Fruit fly (Drosophila melanogaster): ENCODE data around the gene CG1113.

The CG1113 gene

DNA sequence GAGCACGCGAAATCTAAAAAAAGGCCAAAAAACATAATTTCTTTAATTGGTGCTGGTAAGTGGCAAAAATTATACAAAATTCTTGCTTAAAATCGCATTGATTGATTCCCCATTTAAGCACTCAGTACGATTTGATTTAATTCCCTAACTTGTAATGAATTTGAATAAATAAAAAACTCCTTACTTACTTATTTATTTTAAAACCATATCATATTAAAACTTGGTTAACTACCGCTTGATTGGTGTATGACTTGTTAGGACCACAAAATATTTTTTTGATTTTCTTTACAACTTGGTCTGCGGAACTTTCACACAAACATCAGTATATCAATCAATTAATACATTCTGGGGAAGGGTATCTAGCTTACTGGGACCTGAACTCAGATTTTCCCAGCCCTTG is at the start of gene CG1113:
TSS of gene CG1113 (plus strand) at position 301 of the 400 bp plus-strand sequence.
- no peak for TF ChIP-seq Max (GFP tag; optimal IDR thresholded peaks at IDR 0.05)
- peak; percentile 48 for TF ChIP-seq D19A (tag; optimal IDR thresholded peaks at IDR 0.05)
- TF ChIP-seq ewg (GFP tag; optimal IDR thresholded peaks at IDR 0.05): peak; percentile 19

DNA sequence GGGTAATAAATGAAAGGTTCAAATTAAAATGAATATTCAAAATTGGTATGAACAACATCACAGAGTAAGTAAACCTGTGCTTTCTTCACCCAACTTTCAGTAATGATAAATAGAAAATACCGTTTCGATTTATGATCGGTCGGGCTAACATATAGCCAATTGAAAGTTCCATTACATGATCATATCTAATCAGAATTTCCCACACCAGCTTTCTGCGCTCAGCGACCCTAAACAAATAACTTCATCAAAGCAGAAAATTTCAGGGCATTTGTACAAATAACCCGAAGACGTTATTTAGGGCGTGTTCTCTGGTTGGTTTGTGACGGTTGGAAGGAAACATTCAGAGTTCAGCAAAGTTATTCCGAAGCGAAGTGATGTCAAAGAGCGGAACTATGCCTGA is 49.2 kb upstream of the CG1113 start:
- TF ChIP-seq Adf1 (GFP tag; IDR thresholded peaks at IDR 0.05): no peak
- no peak for TF ChIP-seq NfI (GFP tag; optimal IDR thresholded peaks at IDR 0.05)
- peak; percentile 24 for TF ChIP-seq Nf-YB (GFP tag; optimal IDR thresholded peaks at IDR 0.05)
- peak; percentile 17 for TF ChIP-seq kni (GFP tag; optimal IDR thresholded peaks at IDR 0.05)
- TF ChIP-seq CG1024 (GFP tag; IDR thresholded peaks at IDR 0.05): 0 out of 2 replicates have a peak, but pooled peaks have one; percentile 7
- TF ChIP-seq CG7745 (tag; optimal IDR thresholded peaks at IDR 0.05): peak; percentile 8
- no peak for TF ChIP-seq CG18262 (tag; optimal IDR thresholded peaks at IDR 0.05)
- TF ChIP-seq slp2 (GFP tag; optimal IDR thresholded peaks at IDR 0.05): no peak
- TF ChIP-seq Hsf (GFP tag; optimal IDR thresholded peaks at IDR 0.05): no peak
- peak; percentile 21 for TF ChIP-seq grn (GFP tag; optimal IDR thresholded peaks at IDR 0.05)
- 0 out of 2 replicates have a peak, but pooled peaks have one; percentile 20 for TF ChIP-seq Awh (GFP tag; IDR thresholded peaks at IDR 0.05)
- TF ChIP-seq chinmo (GFP tag; IDR thresholded peaks at IDR 0.05; ENCODE audit: partially characterized antibody): 0 out of 4 replicates have a peak, but pooled peaks have one; percentile 51
- no peak for TF ChIP-seq fd96Cb (tag; optimal IDR thresholded peaks at IDR 0.05)
- TF ChIP-seq insv (GFP tag; optimal IDR thresholded peaks at IDR 0.05): peak in 1 of 2 experiments; percentile 6
- TF ChIP-seq lab (GFP tag; optimal IDR thresholded peaks at IDR 0.05): peak; percentile 8
- peak; percentile 79 for TF ChIP-seq sens (GFP tag)
- TF ChIP-seq Hr78 (GFP tag; optimal IDR thresholded peaks at IDR 0.05): peak in 1 of 2 experiments; percentile 51
- TF ChIP-seq Xrp1 (GFP tag; IDR thresholded peaks at IDR 0.05): 0 out of 2 replicates have a peak, but pooled peaks have one; percentile 20
- TF ChIP-seq Pdp1 (GFP tag; optimal IDR thresholded peaks at IDR 0.05): peak in 1 of 2 experiments; percentile 13
- TF ChIP-seq Camta (GFP tag; optimal IDR thresholded peaks at IDR 0.05): no peak
- peak; percentile 5 for TF ChIP-seq CG15601 (tag; optimal IDR thresholded peaks at IDR 0.05)

DNA sequence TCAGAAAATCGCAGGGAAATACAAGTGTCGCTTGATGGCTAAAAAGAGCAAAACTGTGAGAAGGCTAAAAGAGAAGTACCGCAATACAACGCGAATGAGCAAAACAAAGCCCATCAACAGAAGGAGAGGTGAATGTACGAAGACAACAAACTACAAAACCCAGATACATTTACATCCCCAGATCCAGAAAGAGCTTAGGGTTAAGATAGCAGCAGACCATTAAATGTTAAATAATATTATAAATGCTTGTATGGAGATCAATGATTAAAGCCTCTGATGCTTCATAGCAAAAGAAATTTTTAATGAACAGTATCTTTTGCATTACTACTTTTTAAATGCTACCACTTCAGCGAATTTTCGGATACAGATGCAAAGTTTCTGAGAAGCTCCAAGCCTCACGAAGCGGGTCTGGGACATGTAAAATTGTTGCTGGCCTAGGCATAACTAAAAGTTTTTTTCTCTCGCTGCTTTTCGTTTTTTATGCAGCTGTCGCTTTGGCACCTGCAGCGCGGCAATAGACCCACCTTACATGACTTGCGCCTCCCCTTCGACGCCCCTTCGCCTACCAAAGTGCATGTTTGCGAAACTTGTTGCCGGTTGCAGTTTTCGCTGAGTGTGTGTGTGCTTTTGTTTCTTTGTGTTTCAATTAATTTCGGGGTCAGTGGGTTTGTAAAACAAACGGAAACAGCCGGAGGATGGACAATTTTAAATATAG is 47.5 kb upstream of the CG1113 start:
- TF ChIP-seq Ets65A (GFP tag): peak; percentile 66
- no peak for TF ChIP-seq wor (GFP tag; IDR thresholded peaks at IDR 0.05)

DNA sequence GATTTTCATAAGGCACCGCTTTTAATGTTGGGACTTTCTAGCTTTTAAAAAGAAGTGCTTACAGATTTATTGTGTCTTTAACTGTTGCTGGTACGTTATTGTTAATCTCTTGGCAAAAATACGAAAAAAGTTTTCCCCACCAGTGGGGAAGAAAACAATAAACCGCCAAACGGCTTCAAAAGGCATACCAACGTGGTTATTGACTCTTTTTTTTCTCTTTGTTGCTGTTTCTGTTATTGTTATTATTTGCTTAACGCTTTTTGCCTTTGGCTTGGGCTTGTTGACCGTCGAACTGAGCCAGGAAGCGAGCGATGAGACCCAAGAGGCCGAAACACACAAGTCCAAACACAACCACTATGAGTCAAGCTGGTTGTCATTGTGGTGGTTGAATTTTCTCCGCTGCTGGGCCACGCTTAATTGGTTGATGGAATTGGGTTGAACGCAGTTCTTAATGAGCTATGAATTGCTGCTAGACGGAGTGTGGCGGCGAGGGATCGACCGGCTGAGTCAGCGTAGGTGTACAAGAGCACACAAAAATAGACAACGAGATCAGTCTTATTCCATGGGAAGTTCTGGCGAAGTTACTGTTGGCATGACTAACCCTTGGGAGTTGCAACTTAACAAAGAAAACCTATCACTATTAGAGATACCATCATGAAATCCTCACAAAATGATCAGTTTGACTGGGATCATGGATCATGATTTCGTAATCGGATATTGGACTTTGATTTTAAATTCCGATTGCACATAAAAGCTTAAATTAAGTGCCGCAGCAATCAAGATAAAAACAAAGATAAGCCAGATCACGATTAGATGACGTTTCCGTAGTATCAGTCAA is 45.5 kb upstream of the CG1113 start:
- TF ChIP-seq Awh (GFP tag; IDR thresholded peaks at IDR 0.05) (peak; percentile 67; the same call in 1 of the 2 replicates), CG12071 (GFP tag; optimal IDR thresholded peaks at IDR 0.05) (peak; percentile 37), HHEX (GFP tag; optimal IDR thresholded peaks at IDR 0.05) (no peak), Fer1 (GFP tag; optimal IDR thresholded peaks at IDR 0.05) (peak; percentile 9), gsb-n (tag; optimal IDR thresholded peaks at IDR 0.05) (peak; percentile 28), eve (GFP tag; optimal IDR thresholded peaks at IDR 0.05) (peak in 1 of 2 experiments; percentile 11), chm (GFP tag; IDR thresholded peaks at IDR 0.05) (peak; percentile 13; the same call in 1 of the 2 replicates), otp (GFP tag; IDR thresholded peaks at IDR 0.05) (0 out of 3 replicates have a peak, but pooled peaks have one; percentile 13), prd (optimal IDR thresholded peaks at IDR 0.05) (no peak), prd (GFP tag; IDR thresholded peaks at IDR 0.05) (no peak), CG2120 (GFP tag; optimal IDR thresholded peaks at IDR 0.05) (no peak), stc (GFP tag; IDR thresholded peaks at IDR 0.05) (0 out of 2 replicates have a peak, but pooled peaks have one; percentile 22), Med (GFP tag) (peak; percentile 69), sens (GFP tag) (peak; percentile 68), CG2199 (GFP tag; IDR thresholded peaks at IDR 0.05) (0 out of 3 replicates have a peak, but pooled peaks have one; percentile 47), kni (GFP tag; optimal IDR thresholded peaks at IDR 0.05) (peak; percentile 34), CG2678 (tag; optimal IDR thresholded peaks at IDR 0.05) (peak; percentile 1), CG32532 (GFP tag; IDR thresholded peaks at IDR 0.05) (0 out of 2 replicates have a peak, but pooled peaks have one; percentile 10), pros (GFP tag; optimal IDR thresholded peaks at IDR 0.05) (peak; percentile 30)

Measured in whole organism, embryonic.